Worm (Caenorhabditis elegans) whole organism, late embryonic: ENCODE results near the gene dnj-10.
A peak's percentile ranks its signal among the peaks of the same experiment; 100 is the strongest.

Experiments used
- C08G9.2 ChIP-seq: sonication (generic microtip); optimal IDR thresholded peaks from 2 replicates; lab custom pipeline; 2016; ENCODE audit warnings: mild to moderate bottlenecking, missing genetic modification characterization, moderate library complexity, missing compliant biosample characterization
- ceh-14 ChIP-seq: sonication (generic microtip); optimal IDR thresholded peaks from 2 replicates; lab custom pipeline; 2016; ENCODE audit warnings: missing genotype, missing genetic modification characterization, missing compliant biosample characterization
- ceh-18 ChIP-seq: sonication (generic microtip); optimal IDR thresholded peaks from 2 replicates; lab custom pipeline; 2016; ENCODE audit warnings: missing genetic modification characterization, missing compliant biosample characterization
- ceh-2 ChIP-seq: sonication (generic microtip); optimal IDR thresholded peaks from 2 replicates; lab custom pipeline; 2016; ENCODE audit warnings: missing genotype, missing genetic modification characterization, missing compliant biosample characterization
- ceh-30 ChIP-seq: fragments of 150-350 bp; optimal IDR thresholded peaks from 2 replicates; lab custom pipeline; 2014; ENCODE audit warnings: missing biosample characterization, missing genetic modification characterization
- ceh-31 ChIP-seq: sonication (generic microtip); optimal IDR thresholded peaks from 2 replicates; lab custom pipeline; 2016; ENCODE audit warnings: missing genetic modification characterization, missing compliant biosample characterization
- ceh-34 ChIP-seq: sonication (generic microtip); optimal IDR thresholded peaks from 2 replicates; lab custom pipeline; 2016; ENCODE audit warnings: mild to moderate bottlenecking, missing genetic modification characterization, missing compliant biosample characterization
- ceh-6 ChIP-seq: fragments of 200-800 bp; sonication (Bioruptor generic); optimal IDR thresholded peaks from 2 replicates; lab custom pipeline; 2018; ENCODE audit warnings: mild to moderate bottlenecking, missing genetic modification characterization, missing compliant biosample characterization
- elt-2 ChIP-seq: sonication (generic microtip); optimal IDR thresholded peaks from 2 replicates; lab custom pipeline; 2016; ENCODE audit warnings: missing genetic modification reagents, missing genetic modification characterization, missing compliant biosample characterization
- ets-4 ChIP-seq: sonication (generic microtip); optimal IDR thresholded peaks from 2 replicates; lab custom pipeline; 2016; ENCODE audit warnings: missing genetic modification characterization, missing compliant biosample characterization
- fax-1 ChIP-seq: sonication (generic microtip); optimal IDR thresholded peaks from 2 replicates; lab custom pipeline; 2016; ENCODE audit warnings: missing genotype, missing genetic modification characterization, missing compliant biosample characterization
- gmeb-2 ChIP-seq: sonication (generic microtip); optimal IDR thresholded peaks from 2 replicates; lab custom pipeline; 2016; ENCODE audit warnings: missing genetic modification characterization, inconsistent platforms, missing compliant biosample characterization
- lin-11 ChIP-seq: fragments of 200-800 bp; sonication (Bioruptor generic); optimal IDR thresholded peaks from 2 replicates; lab custom pipeline; 2018; ENCODE audit warnings: mild to moderate bottlenecking, missing genetic modification characterization, missing compliant biosample characterization
- madf-2 ChIP-seq: sonication (generic microtip); optimal IDR thresholded peaks from 2 replicates; lab custom pipeline; 2017; ENCODE audit warnings: missing genetic modification characterization, missing compliant biosample characterization
- nhr-11 ChIP-seq: fragments of 150-350 bp; optimal IDR thresholded peaks from 2 replicates; lab custom pipeline; 2014; ENCODE audit warnings: missing biosample characterization, missing genetic modification characterization
- npax-4 ChIP-seq: sonication (generic microtip); optimal IDR thresholded peaks from 2 replicates; lab custom pipeline; 2016; ENCODE audit warnings: missing genetic modification characterization, missing compliant biosample characterization
- odd-2 ChIP-seq: sonication (generic microtip); optimal IDR thresholded peaks from 2 replicates; lab custom pipeline; 2017; ENCODE audit warnings: antibody characterized with exemption, mild to moderate bottlenecking, missing genetic modification characterization, missing compliant biosample characterization
- pag-3 ChIP-seq: sonication (generic microtip); optimal IDR thresholded peaks from 2 replicates; lab custom pipeline; 2016; ENCODE audit warnings: missing compliant biosample characterization, missing genetic modification characterization, borderline replicate concordance
- pax-1 ChIP-seq: fragments of 150-350 bp; optimal IDR thresholded peaks from 2 replicates; lab custom pipeline; 2014; ENCODE audit warnings: missing biosample characterization, missing genetic modification characterization
- pha-2 ChIP-seq: sonication (generic microtip); optimal IDR thresholded peaks from 2 replicates; lab custom pipeline; 2017; ENCODE audit warnings: mild to moderate bottlenecking, missing genetic modification characterization, missing compliant biosample characterization
- pqm-1 ChIP-seq: sonication (generic microtip); optimal IDR thresholded peaks from 2 replicates; lab custom pipeline; 2016; ENCODE audit warnings: missing genetic modification characterization, missing compliant biosample characterization
- sox-4 ChIP-seq: sonication (generic microtip); optimal IDR thresholded peaks from 2 replicates; lab custom pipeline; 2017; ENCODE audit warnings: mild to moderate bottlenecking, missing genetic modification characterization, inconsistent platforms, missing compliant biosample characterization
- syd-9 ChIP-seq: sonication (generic microtip); optimal IDR thresholded peaks from 2 replicates; lab custom pipeline; 2016; ENCODE audit warnings: mild to moderate bottlenecking, missing genetic modification characterization, moderate library complexity, missing compliant biosample characterization
- ttx-3 ChIP-seq: sonication (generic microtip); optimal IDR thresholded peaks from 2 replicates; lab custom pipeline; 2016; ENCODE audit warnings: missing genetic modification reagents, missing genetic modification characterization, missing compliant biosample characterization
- unc-42 ChIP-seq: sonication (generic microtip); optimal IDR thresholded peaks from 2 replicates; lab custom pipeline; 2016; ENCODE audit warnings: missing genotype, missing genetic modification characterization, missing compliant biosample characterization
- unc-55 ChIP-seq: sonication (generic microtip); optimal IDR thresholded peaks from 2 replicates; lab custom pipeline; 2017; ENCODE audit warnings: missing biosample characterization, missing genetic modification reagents, missing genetic modification characterization
- unc-86 ChIP-seq: sonication (generic microtip); optimal IDR thresholded peaks from 2 replicates; lab custom pipeline; 2016; ENCODE audit warnings: missing genetic modification characterization, missing compliant biosample characterization
- ztf-16 ChIP-seq: sonication (generic microtip); optimal IDR thresholded peaks from 2 replicates; lab custom pipeline; 2017; ENCODE audit warnings: missing genetic modification characterization, missing compliant biosample characterization

The dnj-10 gene

DNA sequence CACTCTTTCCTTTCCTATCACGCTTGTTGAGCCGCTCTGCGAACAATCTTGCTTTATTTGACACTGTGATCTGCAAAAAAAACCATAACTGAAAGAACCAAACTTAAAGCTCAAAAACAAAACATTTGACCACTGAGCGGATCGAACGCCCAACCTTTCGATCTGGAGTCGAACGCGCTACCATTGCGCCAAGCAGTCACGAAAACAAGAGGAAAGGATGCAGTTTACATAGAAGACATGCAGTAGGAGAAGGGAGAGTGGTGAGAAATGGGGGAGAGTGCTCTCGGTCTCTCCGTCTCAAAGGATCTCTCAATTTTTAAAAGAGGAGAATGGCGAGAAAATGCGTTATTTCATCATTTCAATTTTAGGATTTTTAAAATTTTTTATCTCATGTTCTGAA, 47.4 kb downstream of the dnj-10 start (continued):
- TF ChIP-seq fax-1 (tag; lab: Kevin White, UChicago) = peak; percentile 89
- TF ChIP-seq nhr-11 (tag; lab: Kevin White, UChicago) = no peak
- peak; percentile 69 for TF ChIP-seq unc-42
- TF ChIP-seq sox-4 (tag; lab: Kevin White, UChicago) = peak; percentile 95
- peak; percentile 95 for TF ChIP-seq ceh-6
- TF ChIP-seq pax-1 (tag; lab: Kevin White, UChicago) = no peak
- TF ChIP-seq ceh-14 (tag; lab: Kevin White, UChicago) = peak; percentile 92
- peak; percentile 90 for TF ChIP-seq ceh-18 (tag; lab: Kevin White, UChicago)
- peak; percentile 93 for TF ChIP-seq ztf-16 (tag; lab: Kevin White, UChicago)
- peak; percentile 16 for TF ChIP-seq ceh-30
- TF ChIP-seq pqm-1 (tag; lab: Kevin White, UChicago) = peak; percentile 50
- peak; percentile 92 for TF ChIP-seq lin-11 (tag; lab: Kevin White, UChicago)
- peak; percentile 93 for TF ChIP-seq unc-86
- peak; percentile 26 for TF ChIP-seq ets-4
- TF ChIP-seq ceh-2 (tag; lab: Kevin White, UChicago) = peak; percentile 84
- peak; percentile 96 for TF ChIP-seq elt-2 (tag; lab: Kevin White, UChicago)
- peak; percentile 88 for TF ChIP-seq ttx-3 (tag; lab: Kevin White, UChicago)
- peak; percentile 86 for TF ChIP-seq odd-2 (tag; lab: Kevin White, UChicago)
- TF ChIP-seq unc-55 = peak; percentile 15
- peak; percentile 95 for TF ChIP-seq gmeb-2 (tag; lab: Kevin White, UChicago)
- TF ChIP-seq C08G9.2 (tag; lab: Kevin White, UChicago) = peak; percentile 90
- TF ChIP-seq pag-3 = peak; percentile 77
- peak; percentile 93 for TF ChIP-seq pha-2 (tag; lab: Kevin White, UChicago)
- TF ChIP-seq syd-9 = peak; percentile 94
- peak; percentile 81 for TF ChIP-seq npax-4 (tag; lab: Kevin White, UChicago)
- peak; percentile 97 for TF ChIP-seq ceh-34
- peak; percentile 73 for TF ChIP-seq ceh-31 (tag; lab: Kevin White, UChicago)
- TF ChIP-seq madf-2 (tag; lab: Kevin White, UChicago) = peak; percentile 94
